Worm (Caenorhabditis elegans) whole organism, L4 larva: Measurements from ENCODE around the gene lgc-16.

Experiments used
- R02D3.7 ChIP-seq: fragments of 150-350 bp; sonication (generic microtip); optimal IDR thresholded peaks from 3 replicates; lab custom pipeline; 2014; ENCODE audit warnings: missing biosample characterization, missing genetic modification characterization
- Y105C5A.15 ChIP-seq: fragments of 200-800 bp; sonication (Bioruptor generic); IDR thresholded peaks from 2 replicates; pipeline ENCODE4 v1.3.6; 2022; ENCODE audit warnings: missing genetic modification characterization, missing compliant biosample characterization
- ZK337.2 ChIP-seq: fragments of 200-800 bp; sonication (Bioruptor generic); IDR thresholded peaks from 2 replicates; pipeline ENCODE4 v1.3.6; 2022; ENCODE audit warnings: missing genetic modification reagents, missing genetic modification characterization, missing compliant biosample characterization
- aha-1 ChIP-seq: fragments of 150-350 bp; peaks from one replicate; lab custom pipeline; 2014; ENCODE audit warnings: missing biosample characterization, missing genetic modification characterization
- attf-4 ChIP-seq: sonication (generic microtip); optimal IDR thresholded peaks from 3 replicates; lab custom pipeline; 2017; ENCODE audit warnings: missing biosample characterization, missing genetic modification characterization
- ceh-82 ChIP-seq: sonication (generic microtip); optimal IDR thresholded peaks from 2 replicates; lab custom pipeline; 2017; ENCODE audit warnings: missing biosample characterization, missing genetic modification characterization
- cey-2 ChIP-seq: sonication (generic microtip); optimal IDR thresholded peaks from 3 replicates; lab custom pipeline; 2017; ENCODE audit warnings: missing genetic modification characterization, mild to moderate bottlenecking, missing compliant biosample characterization, antibody characterized with exemption, borderline replicate concordance; ENCODE audit not compliant: insufficient read depth
- daf-19 ChIP-seq: fragments of 200-800 bp; sonication (Bioruptor generic); conservative IDR thresholded peaks from 2 replicates; pipeline ENCODE4 v1.3.6; 2022; ENCODE audit warnings: missing genetic modification characterization, missing compliant biosample characterization
- dmd-6 ChIP-seq: fragments of 200-800 bp; sonication (Bioruptor generic); IDR thresholded peaks from 2 replicates; pipeline ENCODE4 v1.3.6; 2022; ENCODE audit warnings: missing genetic modification reagents, missing genetic modification characterization, missing compliant biosample characterization
- dmd-9 ChIP-seq: fragments of 200-800 bp; sonication (Bioruptor generic); IDR thresholded peaks from 2 replicates; pipeline ENCODE4 v1.3.6; 2022; ENCODE audit warnings: missing genetic modification reagents, missing genetic modification characterization, missing compliant biosample characterization
- egl-43 ChIP-seq: fragments of 200-800 bp; sonication (Bioruptor generic); IDR thresholded peaks from 2 replicates; pipeline ENCODE4 v1.3.6; 2022; ENCODE audit warnings: missing genetic modification reagents, missing genetic modification characterization, missing compliant biosample characterization
- fos-1 ChIP-seq: fragments of 150-350 bp; optimal IDR thresholded peaks from 2 replicates; lab custom pipeline; 2014; ENCODE audit warnings: missing biosample characterization, missing genetic modification characterization
- gei-8 ChIP-seq: fragments of 200-800 bp; sonication (Bioruptor generic); optimal IDR thresholded peaks from 2 replicates; lab custom pipeline; 2018; ENCODE audit warnings: mild to moderate bottlenecking, missing genetic modification characterization, missing compliant biosample characterization
- hlh-11 ChIP-seq: fragments of 200-800 bp; sonication (Bioruptor generic); optimal IDR thresholded peaks from 2 replicates; lab custom pipeline; 2018; ENCODE audit warnings: mild to moderate bottlenecking, missing genetic modification characterization, missing compliant biosample characterization
- hlh-30 ChIP-seq: sonication (generic microtip); optimal IDR thresholded peaks from 2 replicates; lab custom pipeline; 2017; ENCODE audit warnings: antibody characterized with exemption, mild to moderate bottlenecking, missing genetic modification characterization, missing compliant biosample characterization; ENCODE audit not compliant: insufficient read depth
- hmg-1.1 ChIP-seq: fragments of 200-800 bp; sonication (Bioruptor generic); IDR thresholded peaks from 2 replicates; pipeline ENCODE4 v1.3.6; 2022; ENCODE audit warnings: missing genetic modification reagents, missing genetic modification characterization, missing compliant biosample characterization
- jun-1 ChIP-seq: fragments of 150-350 bp; optimal IDR thresholded peaks from 2 replicates; lab custom pipeline; 2014; ENCODE audit warnings: missing biosample characterization, missing genetic modification reagents, missing genetic modification characterization
- lim-7 ChIP-seq: fragments of 200-800 bp; sonication (Bioruptor generic); IDR thresholded peaks from 2 replicates; pipeline ENCODE4 v1.3.6; 2022; ENCODE audit warnings: missing genetic modification characterization, missing compliant biosample characterization
- lin-1 ChIP-seq: fragments of 200-800 bp; sonication (Bioruptor generic); IDR thresholded peaks from 2 replicates; pipeline ENCODE4 v1.3.6; 2022; ENCODE audit warnings: missing genetic modification reagents, missing genetic modification characterization, missing compliant biosample characterization
- lin-13 ChIP-seq: fragments of 150-350 bp; optimal IDR thresholded peaks from 2 replicates; lab custom pipeline; 2014; ENCODE audit warnings: missing biosample characterization, missing genetic modification reagents, missing genetic modification characterization
- lir-3 ChIP-seq: sonication (generic microtip); optimal IDR thresholded peaks from 2 replicates; lab custom pipeline; 2016; ENCODE audit warnings: mild to moderate bottlenecking, missing genetic modification characterization, missing compliant biosample characterization
- mes-2 ChIP-seq: sonication (generic microtip); optimal IDR thresholded peaks from 2 replicates; lab custom pipeline; 2016; ENCODE audit warnings: missing genotype, mild to moderate bottlenecking, missing genetic modification characterization, missing compliant biosample characterization; ENCODE audit not compliant: poor library complexity, severe bottlenecking
- mxl-3 ChIP-seq: fragments of 200-800 bp; sonication (Bioruptor generic); optimal IDR thresholded peaks from 2 replicates; lab custom pipeline; 2018; ENCODE audit warnings: mild to moderate bottlenecking, missing genetic modification characterization, missing compliant biosample characterization
- nhr-10 ChIP-seq: fragments of 150-350 bp; optimal IDR thresholded peaks from 2 replicates; lab custom pipeline; 2014; ENCODE audit warnings: missing biosample characterization, missing genetic modification characterization
- nhr-11 ChIP-seq: fragments of 150-350 bp; optimal IDR thresholded peaks from 2 replicates; lab custom pipeline; 2014; ENCODE audit warnings: missing biosample characterization, missing genetic modification characterization
- nhr-237 ChIP-seq: sonication (generic microtip); optimal IDR thresholded peaks from 2 replicates; lab custom pipeline; 2017; ENCODE audit warnings: missing biosample characterization, missing genetic modification characterization
- nhr-25 ChIP-seq: sonication (generic microtip); optimal IDR thresholded peaks from 2 replicates; lab custom pipeline; 2017; ENCODE audit warnings: missing genetic modification characterization, mild to moderate bottlenecking, missing compliant biosample characterization, antibody characterized with exemption, moderate library complexity, borderline replicate concordance; ENCODE audit not compliant: insufficient read depth
- nhr-28 ChIP-seq: fragments of 150-350 bp; optimal IDR thresholded peaks from 2 replicates; lab custom pipeline; 2014; ENCODE audit warnings: missing biosample characterization, missing genetic modification characterization
- nhr-41 ChIP-seq: fragments of 200-800 bp; sonication (Bioruptor generic); IDR thresholded peaks from 2 replicates; pipeline ENCODE4 v1.3.6; 2022; ENCODE audit warnings: missing genetic modification reagents, missing genetic modification characterization, missing compliant biosample characterization
- nhr-42 ChIP-seq: fragments of 200-800 bp; sonication (Bioruptor generic); IDR thresholded peaks from 2 replicates; pipeline ENCODE4 v1.3.6; 2022; ENCODE audit warnings: missing genetic modification characterization, missing compliant biosample characterization
- nhr-48 ChIP-seq: sonication (generic microtip); optimal IDR thresholded peaks from 2 replicates; lab custom pipeline; 2016; ENCODE audit warnings: mild to moderate bottlenecking, missing genetic modification characterization, missing compliant biosample characterization
- nhr-6 ChIP-seq: fragments of 150-350 bp; optimal IDR thresholded peaks from 2 replicates; lab custom pipeline; 2014; ENCODE audit warnings: missing biosample characterization, missing genetic modification characterization
- pha-4 ChIP-seq, 2 experiments: fragments of 150-350 bp in 1 of 2; fragments of 200-800 bp in 1 of 2; sonication (Bioruptor generic) in 1 of 2; IDR thresholded peaks in 1 of 2; optimal IDR thresholded peaks in 1 of 2; 2 replicates each; pipeline versions ENCODE4 v1.3.6 to Lab custom; 2014 to 2022; ENCODE audit warnings: missing genetic modification characterization in 2 of 2, missing genetic modification reagents in 2 of 2, missing biosample characterization in 1 of 2, missing compliant biosample characterization in 1 of 2
- set-16 ChIP-seq: fragments of 200-800 bp; sonication (Bioruptor generic); IDR thresholded peaks from 2 replicates; pipeline ENCODE4 v1.3.6; 2022; ENCODE audit warnings: missing genetic modification reagents, missing genetic modification characterization, missing compliant biosample characterization
- skn-1 ChIP-seq: fragments of 150-350 bp; optimal IDR thresholded peaks from 2 replicates; lab custom pipeline; 2014; ENCODE audit warnings: missing biosample characterization, missing genetic modification characterization
- snpc-1.2 ChIP-seq: fragments of 200-800 bp; sonication (Bioruptor generic); IDR thresholded peaks from 2 replicates; pipeline ENCODE4 v1.3.6; 2022; ENCODE audit warnings: missing genetic modification reagents, missing genetic modification characterization, missing compliant biosample characterization
- tag-97 ChIP-seq: fragments of 200-800 bp; sonication (Bioruptor generic); IDR thresholded peaks from 2 replicates; pipeline ENCODE4 v1.3.6; 2022; ENCODE audit warnings: missing genetic modification characterization, missing compliant biosample characterization
- unc-62 ChIP-seq, 3 experiments: fragments of 150-350 bp in 1 of 3; sonication (generic microtip); optimal IDR thresholded peaks in 2 of 3; peaks in 1 of 3; 1 replicate in 1 of 3; 2 replicates in 2 of 3; lab custom pipeline; 2014 to 2017; ENCODE audit warnings: missing biosample characterization in 3 of 3, missing genetic modification characterization in 3 of 3, missing genetic modification reagents in 3 of 3, missing genotype in 1 of 3
- vab-7 ChIP-seq: fragments of 200-800 bp; sonication (Bioruptor generic); IDR thresholded peaks from 2 replicates; pipeline ENCODE4 v1.3.6; 2022; ENCODE audit warnings: missing genetic modification reagents, missing genetic modification characterization, missing compliant biosample characterization
- zag-1 ChIP-seq: fragments of 150-350 bp; optimal IDR thresholded peaks from 2 replicates; lab custom pipeline; 2014; ENCODE audit warnings: missing biosample characterization, missing genetic modification characterization
- zfp-3 ChIP-seq: fragments of 200-800 bp; sonication (Bioruptor generic); conservative IDR thresholded peaks from 2 replicates; pipeline ENCODE4 v1.3.6; 2022; ENCODE audit warnings: missing genetic modification reagents, missing genetic modification characterization, missing compliant biosample characterization

lgc-16 gene

DNA sequence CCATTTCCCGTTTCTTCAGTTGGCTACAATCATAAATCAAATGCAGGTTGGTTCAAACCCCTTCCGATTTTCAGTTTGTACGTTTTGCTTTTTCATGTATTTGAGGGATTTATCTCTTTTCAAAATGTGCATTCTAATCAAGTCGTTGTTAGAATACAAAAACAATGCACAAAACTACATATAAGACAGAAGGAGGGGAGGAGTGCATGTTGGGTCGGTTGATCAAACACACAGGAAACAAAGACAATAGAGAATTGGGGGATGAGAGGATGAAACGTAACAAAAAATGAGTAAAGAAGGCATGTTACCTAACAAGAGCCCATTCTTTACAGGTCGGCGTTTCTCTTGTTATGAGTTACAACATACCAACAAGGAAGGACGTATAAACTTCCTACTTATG is 20.4 kb upstream of the lgc-16 start:
- no peak for TF ChIP-seq nhr-10 (tag; lab: Kevin White, UChicago)
- TF ChIP-seq hmg-1.1 (GFP tag; lab: Robert Waterston, UW) = no peak
- peak; percentile 90 for TF ChIP-seq aha-1 (tag; lab: Kevin White, UChicago)
- no peak for TF ChIP-seq mxl-3 (GFP tag; lab: Kevin White, UChicago)
- TF ChIP-seq unc-62 (GFP tag; optimal IDR thresholded peaks at IDR 0.05 in 1 of 2; lab: Kevin White, UChicago) = peak in 1 of 2 experiments; percentile 15
- no peak for TF ChIP-seq unc-62 (tag; optimal IDR thresholded peaks at IDR 0.05; lab: Kevin White, UChicago)
- TF ChIP-seq lin-1 (GFP tag; lab: Robert Waterston, UW) = no peak
- no peak for TF ChIP-seq ZK337.2 (GFP tag; lab: Robert Waterston, UW)

DNA sequence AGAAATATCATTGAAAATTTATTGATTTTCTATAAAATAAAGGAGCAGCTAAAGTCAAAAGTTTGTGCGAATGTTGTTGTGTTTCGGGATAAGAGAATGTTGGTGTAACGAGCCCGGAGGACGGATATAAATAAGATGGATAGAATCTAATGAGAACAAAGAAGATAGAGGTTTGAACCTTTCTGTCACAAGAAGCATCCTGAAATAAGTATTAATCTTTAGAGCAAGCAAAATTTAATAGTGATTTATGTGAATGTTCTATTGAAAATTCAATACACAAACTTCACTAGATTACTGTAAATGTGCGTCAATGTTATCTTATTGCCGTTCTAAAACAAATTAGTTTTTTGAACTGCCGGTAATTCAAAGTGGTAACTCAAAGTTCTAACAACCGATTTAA is 14.7 kb upstream of the lgc-16 start, which contains the start of gene W03G11.3:
Gene W03G11.3 (minus strand): TSS at position 101 of the 400 bp plus-strand sequence.
- TF ChIP-seq tag-97 (GFP tag; lab: Robert Waterston, UW) (no peak), hmg-1.1 (GFP tag; lab: Robert Waterston, UW) (no peak), aha-1 (tag; lab: Kevin White, UChicago) (peak; percentile 49)

DNA sequence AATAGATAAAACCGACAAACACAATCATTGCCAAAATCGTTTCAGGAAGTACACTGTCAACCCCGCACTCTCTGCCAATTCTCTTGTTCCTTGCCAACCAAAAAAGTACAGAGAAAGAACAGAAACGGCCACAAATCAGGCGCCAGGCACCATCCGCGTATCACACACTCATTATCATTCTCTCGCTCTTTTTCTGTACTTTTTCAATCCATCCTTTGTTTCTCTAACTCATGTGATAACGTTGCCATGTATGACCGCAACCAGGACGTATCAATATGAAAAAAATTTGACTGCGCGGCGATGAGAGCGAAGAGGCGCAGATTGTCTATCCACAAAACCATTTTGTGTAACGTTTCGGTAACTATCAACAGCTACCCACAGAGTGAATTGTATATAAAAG is 13.8 kb upstream of the lgc-16 start, which contains the start of gene col-181:
Gene col-181 (plus strand): TSS at position 301 of the 400 bp plus-strand sequence.
- TF ChIP-seq attf-4 (tag; lab: Kevin White, UChicago) = no peak
- TF ChIP-seq hlh-11 = peak; percentile 61
- TF ChIP-seq ceh-82 (tag; lab: Kevin White, UChicago) = no peak
- TF ChIP-seq egl-43 = no peak
- peak; percentile 21 for TF ChIP-seq nhr-48 (tag; lab: Kevin White, UChicago)
- peak; percentile 89 for TF ChIP-seq aha-1 (tag; lab: Kevin White, UChicago)

DNA sequence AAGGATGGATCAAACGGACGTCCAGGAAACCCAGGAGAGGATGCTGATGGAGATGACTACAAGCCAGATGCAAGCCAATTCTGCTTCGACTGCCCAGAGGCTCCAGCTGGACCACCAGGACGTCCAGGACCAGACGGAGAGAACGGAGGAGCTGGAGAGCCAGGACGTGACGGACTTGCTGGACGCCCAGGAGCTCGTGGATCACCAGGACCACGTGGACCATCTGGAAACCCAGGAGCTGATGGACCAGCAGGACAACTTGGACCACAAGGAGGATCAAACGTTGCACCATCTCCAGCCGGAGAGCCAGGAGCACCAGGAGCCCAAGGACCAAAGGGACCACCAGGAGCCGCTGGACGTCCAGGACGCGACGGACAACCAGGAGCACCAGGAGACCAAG is 13.0 kb upstream of the lgc-16 start:
- TF ChIP-seq ZK337.2 (GFP tag; lab: Robert Waterston, UW) = no peak
- TF ChIP-seq set-16 (GFP tag; lab: Robert Waterston, UW) = peak; percentile 95

DNA sequence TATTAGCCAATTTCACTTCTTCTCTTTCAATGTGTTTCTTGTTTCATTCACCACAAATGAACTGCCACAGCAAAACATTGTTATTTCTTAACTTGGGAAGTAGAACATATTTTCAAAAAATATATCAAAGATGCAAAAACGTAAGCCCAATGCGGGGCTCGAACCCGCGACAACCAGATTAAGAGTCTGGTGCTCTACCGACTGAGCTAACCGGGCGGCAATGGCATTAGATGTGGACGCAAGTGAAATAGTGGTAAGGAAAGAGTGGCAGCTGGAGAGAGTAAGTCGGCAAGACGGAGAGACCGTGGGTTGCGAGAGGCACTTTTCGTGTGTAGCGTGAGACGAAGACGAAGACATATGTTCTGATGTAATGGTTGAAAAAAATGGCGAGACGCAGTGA is 12.4 kb upstream of the lgc-16 start:
- peak; percentile 94 for TF ChIP-seq daf-19 (GFP tag; lab: Robert Waterston, UW)
- peak; percentile 82 for TF ChIP-seq lir-3
- TF ChIP-seq nhr-25 (tag; lab: Kevin White, UChicago) = peak; percentile 34
- TF ChIP-seq skn-1 = peak; percentile 19
- peak; percentile 59 for TF ChIP-seq nhr-6 (tag; lab: Kevin White, UChicago)
- TF ChIP-seq hmg-1.1 (GFP tag; lab: Robert Waterston, UW) = peak; percentile 97
- no peak for TF ChIP-seq mes-2 (tag; lab: Kevin White, UChicago)
- peak; percentile 60 for TF ChIP-seq nhr-28 (tag; lab: Kevin White, UChicago)
- peak; percentile 93 for TF ChIP-seq snpc-1.2 (GFP tag; lab: Robert Waterston, UW)
- TF ChIP-seq nhr-41 (GFP tag; lab: Robert Waterston, UW) = peak; percentile 94
- TF ChIP-seq nhr-11 (tag; lab: Kevin White, UChicago) = peak; percentile 52
- peak; percentile 76; the same call in 1 of the 2 replicates for TF ChIP-seq zfp-3
- peak; percentile 98 for TF ChIP-seq lim-7
- peak; percentile 37 for TF ChIP-seq lin-13 (GFP tag; lab: Kevin White, UChicago)
- TF ChIP-seq fos-1 = no peak
- TF ChIP-seq vab-7 = peak; percentile 97
- peak; percentile 95 for TF ChIP-seq pha-4 (GFP tag; IDR thresholded peaks at IDR 0.05; lab: Robert Waterston, UW)
- no peak for TF ChIP-seq pha-4 (tag; optimal IDR thresholded peaks at IDR 0.05; lab: Kevin White, UChicago)
- no peak for TF ChIP-seq nhr-237 (tag; lab: Kevin White, UChicago)
- TF ChIP-seq jun-1 (tag; lab: Kevin White, UChicago) = peak; percentile 73
- TF ChIP-seq zag-1 (tag; lab: Kevin White, UChicago) = peak; percentile 46
- peak; percentile 77; the same call in 1 of the 2 replicates for TF ChIP-seq nhr-42 (GFP tag; lab: Robert Waterston, UW)
- TF ChIP-seq aha-1 (tag; lab: Kevin White, UChicago) = peak; percentile 96
- TF ChIP-seq gei-8 (GFP tag; lab: Kevin White, UChicago) = peak; percentile 83
- peak; percentile 81 for TF ChIP-seq dmd-6 (GFP tag; lab: Robert Waterston, UW)
- peak; percentile 81 for TF ChIP-seq hlh-30 (tag; lab: Kevin White, UChicago)
- TF ChIP-seq lin-1 (GFP tag; lab: Robert Waterston, UW) = peak; percentile 92
- TF ChIP-seq Y105C5A.15 (GFP tag; lab: Robert Waterston, UW) = peak; percentile 93
- TF ChIP-seq dmd-9 = peak; percentile 70; the same call in 1 of the 2 replicates
- TF ChIP-seq cey-2 (tag; lab: Kevin White, UChicago) = peak; percentile 84
- peak; percentile 10 for TF ChIP-seq R02D3.7 (tag; lab: Kevin White, UChicago)
